Fruit fly (Drosophila melanogaster) whole organism, embryonic: ENCODE results near the gene NimC2.

ENCODE experiments used
- Ada2b ChIP-seq: fragments of 200-800 bp; sonication (Bioruptor generic); IDR thresholded peaks from 2 replicates; pipeline ENCODE4 v1.3.6; 2022; ENCODE audit warnings: missing biosample characterization, missing genetic modification characterization
- Aef1 ChIP-seq: fragments of 200-800 bp; sonication (Bioruptor generic); IDR thresholded peaks from 3 replicates; pipeline ENCODE4 v1.3.6; 2022; ENCODE audit warnings: missing biosample characterization, missing genetic modification characterization
- CG10209 ChIP-seq: fragments of 200-800 bp; sonication (Bioruptor generic); optimal IDR thresholded peaks from 3 replicates; lab custom pipeline; 2017; ENCODE audit warnings: missing biosample characterization, mild to moderate bottlenecking, missing genetic modification characterization, missing genetic modification reagents
- CG10462 ChIP-seq: fragments of 200-800 bp; sonication (Bioruptor generic); optimal IDR thresholded peaks from 2 replicates; lab custom pipeline; 2016; ENCODE audit warnings: missing biosample characterization, missing genetic modification characterization
- CG11398 ChIP-seq: fragments of 200-800 bp; sonication (Bioruptor generic); optimal IDR thresholded peaks from 2 replicates; lab custom pipeline; 2016; ENCODE audit warnings: missing biosample characterization, missing genetic modification characterization
- CG11504 ChIP-seq: fragments of 200-800 bp; sonication (Bioruptor generic); optimal IDR thresholded peaks from 3 replicates; lab custom pipeline; 2019; ENCODE audit warnings: missing biosample characterization, mild to moderate bottlenecking, missing genetic modification characterization, moderate library complexity
- CG12769 ChIP-seq: fragments of 200-800 bp; sonication (Bioruptor generic); optimal IDR thresholded peaks from 2 replicates; lab custom pipeline; 2019; ENCODE audit warnings: missing biosample characterization, mild to moderate bottlenecking, missing genetic modification characterization, moderate library complexity
- CG14667 ChIP-seq: fragments of 200-800 bp; sonication (Bioruptor generic); IDR thresholded peaks from 2 replicates; pipeline ENCODE4 v1.3.6; 2022; ENCODE audit warnings: missing biosample characterization, missing genetic modification characterization
- CG1529 ChIP-seq: fragments of 200-800 bp; sonication (Bioruptor generic); optimal IDR thresholded peaks from 3 replicates; lab custom pipeline; 2018; ENCODE audit warnings: missing biosample characterization, missing genetic modification characterization
- CG1832 ChIP-seq: fragments of 200-800 bp; sonication (Bioruptor generic); optimal IDR thresholded peaks from 2 replicates; lab custom pipeline; 2017; ENCODE audit warnings: missing biosample characterization, mild to moderate bottlenecking, missing genetic modification characterization, inconsistent platforms
- CG2120 ChIP-seq: fragments of 200-800 bp; sonication (Bioruptor generic); optimal IDR thresholded peaks from 3 replicates; lab custom pipeline; 2016; ENCODE audit warnings: missing biosample characterization, missing genetic modification characterization
- CG3163 ChIP-seq: fragments of 200-800 bp; sonication (Bioruptor generic); optimal IDR thresholded peaks from 3 replicates; lab custom pipeline; 2016; ENCODE audit warnings: missing biosample characterization, missing genetic modification characterization
- CG32772 ChIP-seq: fragments of 200-800 bp; sonication (Bioruptor generic); IDR thresholded peaks from 2 replicates; pipeline ENCODE4 v1.3.6; 2022; ENCODE audit warnings: missing biosample characterization, missing genetic modification characterization
- CG42726 ChIP-seq: fragments of 200-800 bp; sonication (Bioruptor generic); IDR thresholded peaks from 2 replicates; pipeline ENCODE4 v1.3.6; 2022; ENCODE audit warnings: missing biosample characterization, missing genetic modification characterization; ENCODE audit not compliant: partially characterized antibody
- CG6254 ChIP-seq: fragments of 200-800 bp; sonication (Bioruptor generic); optimal IDR thresholded peaks from 3 replicates; lab custom pipeline; 2017; ENCODE audit warnings: mild to moderate bottlenecking, missing biosample characterization, missing genetic modification reagents, missing genetic modification characterization
- CG7786 ChIP-seq: fragments of 200-800 bp; sonication (Bioruptor generic); optimal IDR thresholded peaks from 2 replicates; lab custom pipeline; 2016; ENCODE audit warnings: missing biosample characterization, missing genetic modification characterization
- CG7963 ChIP-seq: fragments of 200-800 bp; sonication (Bioruptor generic); IDR thresholded peaks from 3 replicates; pipeline ENCODE4 v1.3.6; 2022; ENCODE audit warnings: missing biosample characterization, missing genetic modification characterization; ENCODE audit not compliant: partially characterized antibody
- CG9437 ChIP-seq: fragments of 200-800 bp; sonication (Bioruptor generic); optimal IDR thresholded peaks from 2 replicates; lab custom pipeline; 2018; ENCODE audit warnings: missing biosample characterization, mild to moderate bottlenecking, missing genetic modification characterization
- D19A ChIP-seq: fragments of 200-800 bp; optimal IDR thresholded peaks from 3 replicates; lab custom pipeline; 2019; ENCODE audit warnings: missing biosample characterization, mild to moderate bottlenecking, missing genetic modification characterization, moderate library complexity
- Dad ChIP-seq: fragments of 200-800 bp; sonication (Bioruptor generic); optimal IDR thresholded peaks from 3 replicates; lab custom pipeline; 2016; ENCODE audit warnings: missing biosample characterization, missing genetic modification characterization
- Eip74EF ChIP-seq, 2 experiments: fragments of 200-800 bp in 1 of 2; fragments of >200 bp in 1 of 2; sonication (Bioruptor generic) in 1 of 2; optimal IDR thresholded peaks; 2 replicates each; lab custom pipeline; 2017 to 2019; ENCODE audit warnings: missing biosample characterization in 2 of 2, missing genetic modification characterization in 2 of 2, mild to moderate bottlenecking in 1 of 2, moderate library complexity in 1 of 2
- H15 ChIP-seq: fragments of 200-800 bp; sonication (Bioruptor generic); IDR thresholded peaks from 3 replicates; pipeline ENCODE4 v1.3.6; 2022; ENCODE audit warnings: missing biosample characterization, missing genetic modification characterization
- HmgD ChIP-seq: fragments of 200-800 bp; sonication (Bioruptor generic); optimal IDR thresholded peaks from 3 replicates; lab custom pipeline; 2016; ENCODE audit warnings: missing biosample characterization, missing genetic modification characterization
- Hmx ChIP-seq: fragments of 200-800 bp; sonication (Bioruptor generic); optimal IDR thresholded peaks from 2 replicates; lab custom pipeline; 2016; ENCODE audit warnings: missing biosample characterization, missing genetic modification characterization
- Hr39 ChIP-seq: fragments of >200 bp; optimal IDR thresholded peaks from 2 replicates; lab custom pipeline; 2017
- Hsf ChIP-seq: fragments of 200-800 bp; sonication (Bioruptor generic); optimal IDR thresholded peaks from 3 replicates; lab custom pipeline; 2016; ENCODE audit warnings: missing biosample characterization, missing genetic modification characterization
- Lpt ChIP-seq: fragments of >200 bp; optimal IDR thresholded peaks from 2 replicates; lab custom pipeline; 2018; ENCODE audit warnings: missing biosample characterization, missing genetic modification characterization
- Med ChIP-seq: fragments of 200-800 bp; sonication (Bioruptor generic); peaks from one replicate; lab custom pipeline; 2016; ENCODE audit warnings: missing biosample characterization, missing genetic modification characterization, mild to moderate bottlenecking, inconsistent platforms, moderate library complexity
- NFAT ChIP-seq: fragments of 200-800 bp; sonication (Bioruptor generic); IDR thresholded peaks from 2 replicates; pipeline ENCODE4 v1.3.6; 2022; ENCODE audit warnings: missing biosample characterization, missing genetic modification characterization
- NK7.1 ChIP-seq: fragments of 200-800 bp; sonication (Bioruptor generic); optimal IDR thresholded peaks from 3 replicates; lab custom pipeline; 2016; ENCODE audit warnings: missing biosample characterization, missing genetic modification characterization
- Nf-YB ChIP-seq: fragments of 200-800 bp; sonication (Bioruptor generic); optimal IDR thresholded peaks from 3 replicates; lab custom pipeline; 2019; ENCODE audit warnings: missing biosample characterization, mild to moderate bottlenecking, missing genetic modification characterization, moderate library complexity
- Pdp1 ChIP-seq, 2 experiments: fragments of 200-800 bp; sonication (Bioruptor generic); optimal IDR thresholded peaks; 3 replicates each; lab custom pipeline; 2016; ENCODE audit warnings: missing biosample characterization in 2 of 2, missing genetic modification characterization in 2 of 2, mild to moderate bottlenecking in 1 of 2, moderate library complexity in 1 of 2
- Tbp ChIP-seq: fragments of >200 bp; optimal IDR thresholded peaks from 2 replicates; lab custom pipeline; 2018; ENCODE audit warnings: missing biosample characterization, missing genetic modification characterization
- abd-A ChIP-seq: fragments of 200-800 bp; sonication (Bioruptor generic); optimal IDR thresholded peaks from 3 replicates; lab custom pipeline; 2019; ENCODE audit warnings: missing biosample characterization, mild to moderate bottlenecking, missing genetic modification characterization, moderate library complexity
- bowl ChIP-seq: fragments of 200-800 bp; sonication (Bioruptor generic); IDR thresholded peaks from 2 replicates; pipeline ENCODE4 v1.3.6; 2022; ENCODE audit warnings: missing biosample characterization, missing genetic modification characterization
- cg ChIP-seq: fragments of 200-800 bp; sonication (Bioruptor generic); optimal IDR thresholded peaks from 3 replicates; lab custom pipeline; 2019; ENCODE audit warnings: missing biosample characterization, mild to moderate bottlenecking, missing genetic modification characterization, moderate library complexity
- esg ChIP-seq: fragments of 200-800 bp; sonication (Bioruptor generic); conservative IDR thresholded peaks from 2 replicates; pipeline ENCODE4 v1.3.6; 2022; ENCODE audit warnings: missing biosample characterization, missing genetic modification characterization
- gcm2 ChIP-seq: fragments of 200-800 bp; sonication (Bioruptor generic); optimal IDR thresholded peaks from 2 replicates; lab custom pipeline; 2016; ENCODE audit warnings: missing biosample characterization, missing genetic modification characterization
- ind ChIP-seq: fragments of 200-800 bp; sonication (Bioruptor generic); optimal IDR thresholded peaks from 3 replicates; lab custom pipeline; 2016; ENCODE audit warnings: missing biosample characterization, missing genetic modification characterization
- kni ChIP-seq: fragments of 200-800 bp; sonication (Bioruptor generic); optimal IDR thresholded peaks from 3 replicates; lab custom pipeline; 2017; ENCODE audit warnings: mild to moderate bottlenecking, missing biosample characterization, missing genetic modification reagents, missing genetic modification characterization
- knrl ChIP-seq: fragments of 200-800 bp; sonication (Bioruptor generic); IDR thresholded peaks from 3 replicates; pipeline ENCODE4 v1.3.6; 2022; ENCODE audit warnings: missing biosample characterization, missing genetic modification characterization; ENCODE audit not compliant: partially characterized antibody
- lmd ChIP-seq: fragments of 200-800 bp; sonication (Bioruptor generic); IDR thresholded peaks from 2 replicates; pipeline ENCODE4 v1.3.6; 2022; ENCODE audit warnings: missing biosample characterization, missing genetic modification characterization
- mld ChIP-seq: fragments of 200-800 bp; sonication (Bioruptor generic); IDR thresholded peaks from 3 replicates; pipeline ENCODE4 v1.3.6; 2022; ENCODE audit warnings: missing biosample characterization, missing genetic modification characterization; ENCODE audit not compliant: partially characterized antibody
- onecut ChIP-seq: fragments of 200-800 bp; sonication (Bioruptor generic); IDR thresholded peaks from 2 replicates; pipeline ENCODE4 v1.3.6; 2022; ENCODE audit warnings: missing biosample characterization, missing genetic modification characterization
- pb ChIP-seq: fragments of 200-800 bp; sonication (Bioruptor generic); optimal IDR thresholded peaks from 3 replicates; lab custom pipeline; 2016; ENCODE audit warnings: missing biosample characterization, missing genetic modification characterization
- sens-2 ChIP-seq: fragments of 200-800 bp; sonication (Bioruptor generic); IDR thresholded peaks from 2 replicates; pipeline ENCODE4 v1.3.6; 2022; ENCODE audit warnings: missing biosample characterization, missing genetic modification characterization
- sisA ChIP-seq: fragments of 200-800 bp; sonication (Bioruptor generic); IDR thresholded peaks from 2 replicates; pipeline ENCODE4 v1.3.6; 2022; ENCODE audit warnings: missing biosample characterization, missing genetic modification characterization
- sna ChIP-seq: fragments of 200-800 bp; sonication (Bioruptor generic); IDR thresholded peaks from 2 replicates; pipeline ENCODE4 v1.3.6; 2022; ENCODE audit warnings: missing biosample characterization, missing genetic modification characterization; ENCODE audit not compliant: partially characterized antibody
- vnd ChIP-seq: fragments of 200-800 bp; sonication (Bioruptor generic); IDR thresholded peaks from 3 replicates; pipeline ENCODE4 v1.3.6; 2022; ENCODE audit warnings: missing biosample characterization, missing genetic modification characterization; ENCODE audit not compliant: partially characterized antibody

Gene NimC2

dm6 chr2L:14024051-14024745, 44.3 kb downstream of the NimC2 start (continued):
- TF ChIP-seq CG42726 (GFP tag; lab: Robert Waterston, UW) = no peak
- no peak for TF ChIP-seq vnd (GFP tag; lab: Robert Waterston, UW)
- no peak for TF ChIP-seq D19A (tag; lab: Kevin White, UChicago)
- TF ChIP-seq onecut = peak; percentile 98
- peak; percentile 95 for TF ChIP-seq CG2120 (GFP tag; lab: Kevin White, UChicago)
- peak; percentile 96 for TF ChIP-seq CG11504 (tag; lab: Kevin White, UChicago)
- TF ChIP-seq ind (GFP tag; lab: Kevin White, UChicago) = peak; percentile 89
- peak; percentile 100 for TF ChIP-seq CG10209
- peak; percentile 100 for TF ChIP-seq kni
- peak; percentile 96 for TF ChIP-seq bowl (GFP tag; lab: Robert Waterston, UW)
- TF ChIP-seq knrl (GFP tag; lab: Robert Waterston, UW) = peak; percentile 36; the same call in 1 of the 3 replicates
- peak; percentile 93 for TF ChIP-seq cg
- peak; percentile 89 for TF ChIP-seq lmd (GFP tag; lab: Robert Waterston, UW)
- peak; percentile 99 for TF ChIP-seq abd-A
- no peak for TF ChIP-seq Hr39 (lab: Kevin White, UChicago)
- peak; percentile 82 for TF ChIP-seq CG9437
- peak; percentile 38; the same call in 1 of the 3 replicates for TF ChIP-seq mld (GFP tag; lab: Robert Waterston, UW)
- peak; percentile 99 for TF ChIP-seq NK7.1 (GFP tag; lab: Kevin White, UChicago)
- TF ChIP-seq sens-2 (GFP tag; lab: Robert Waterston, UW) = peak; percentile 98
- peak; percentile 99 for TF ChIP-seq gcm2 (GFP tag; lab: Kevin White, UChicago)
- peak; percentile 93 for TF ChIP-seq Aef1
- TF ChIP-seq CG32772 = peak; percentile 96
- peak; percentile 95 to 98 for TF ChIP-seq Pdp1 (GFP tag; optimal IDR thresholded peaks at IDR 0.05; lab: Kevin White, UChicago)
- TF ChIP-seq H15 (GFP tag; lab: Robert Waterston, UW) = peak; percentile 98
- peak; percentile 95 for TF ChIP-seq CG3163
- TF ChIP-seq esg (GFP tag; lab: Robert Waterston, UW) = peak; percentile 81
- peak; percentile 98 for TF ChIP-seq CG7786
- TF ChIP-seq sisA (GFP tag; lab: Robert Waterston, UW) = peak; percentile 89
- peak; percentile 99 for TF ChIP-seq CG10462 (GFP tag; lab: Kevin White, UChicago)
- TF ChIP-seq Tbp (GFP tag; lab: Kevin White, UChicago) = no peak
- peak; percentile 97 for TF ChIP-seq CG6254 (GFP tag; lab: Kevin White, UChicago)
- peak; percentile 99 for TF ChIP-seq CG12769 (tag; lab: Kevin White, UChicago)
- TF ChIP-seq NFAT (GFP tag; lab: Robert Waterston, UW) = peak; percentile 98
- TF ChIP-seq CG1529 (GFP tag; lab: Kevin White, UChicago) = peak; percentile 100
- TF ChIP-seq Dad (GFP tag; lab: Kevin White, UChicago) = peak; percentile 98
- peak; percentile 91 for TF ChIP-seq Nf-YB (GFP tag; lab: Kevin White, UChicago)
- peak; percentile 73 for TF ChIP-seq Hmx (GFP tag; lab: Kevin White, UChicago)
- peak; percentile 99 for TF ChIP-seq pb (GFP tag; lab: Kevin White, UChicago)
- TF ChIP-seq Med = peak; percentile 100
- peak; percentile 65; the same call in 1 of the 2 replicates for TF ChIP-seq sna (GFP tag; lab: Robert Waterston, UW)
- peak; percentile 96 for TF ChIP-seq Ada2b
- peak; percentile 100 for TF ChIP-seq CG11398 (GFP tag; lab: Kevin White, UChicago)
- no peak for TF ChIP-seq CG7963 (GFP tag; lab: Robert Waterston, UW)
- TF ChIP-seq Hsf (GFP tag; lab: Kevin White, UChicago) = peak; percentile 96
- peak; percentile 92 for TF ChIP-seq CG14667 (GFP tag; lab: Robert Waterston, UW)
- TF ChIP-seq CG1832 (GFP tag; lab: Kevin White, UChicago) = no peak
- TF ChIP-seq Lpt = no peak
- peak; percentile 99 for TF ChIP-seq HmgD (GFP tag; lab: Kevin White, UChicago)
- peak in 1 of 2 experiments; percentile 99 for TF ChIP-seq Eip74EF (GFP tag; optimal IDR thresholded peaks at IDR 0.05; lab: Kevin White, UChicago)
